Worm (Caenorhabditis elegans): ENCODE results near the gene Y38E10A.17.

The Y38E10A.17 gene

ce11 chrII:12628566-12628965, 6.0 kb downstream of the Y38E10A.17 start, which contains the start of gene nspe-5:
Gene nspe-5, plus strand, starts transcription at chrII:12628866.
- TF ChIP-seq nhr-25 (tag; optimal IDR thresholded peaks at IDR 0.05) (peak; percentile 9), elt-2 (tag; optimal IDR thresholded peaks at IDR 0.05) (no peak)

ce11 chrII:12626887-12627286, 7.7 kb downstream of the Y38E10A.17 start, which contains the start of gene nspe-7:
Gene nspe-7, plus strand, starts transcription at chrII:12627187.
- TF ChIP-seq ztf-4 (tag; optimal IDR thresholded peaks at IDR 0.05) (no peak), nhr-237 (tag; optimal IDR thresholded peaks at IDR 0.05) (no peak), elt-3 (tag; optimal IDR thresholded peaks at IDR 0.05) (no peak), nhr-28 (tag; optimal IDR thresholded peaks at IDR 0.05) (no peak), zag-1 (tag; optimal IDR thresholded peaks at IDR 0.05) (no peak), fos-1 (tag; optimal IDR thresholded peaks at IDR 0.05) (no peak), pha-4 (tag; optimal IDR thresholded peaks at IDR 0.05) (no peak)

DNA sequence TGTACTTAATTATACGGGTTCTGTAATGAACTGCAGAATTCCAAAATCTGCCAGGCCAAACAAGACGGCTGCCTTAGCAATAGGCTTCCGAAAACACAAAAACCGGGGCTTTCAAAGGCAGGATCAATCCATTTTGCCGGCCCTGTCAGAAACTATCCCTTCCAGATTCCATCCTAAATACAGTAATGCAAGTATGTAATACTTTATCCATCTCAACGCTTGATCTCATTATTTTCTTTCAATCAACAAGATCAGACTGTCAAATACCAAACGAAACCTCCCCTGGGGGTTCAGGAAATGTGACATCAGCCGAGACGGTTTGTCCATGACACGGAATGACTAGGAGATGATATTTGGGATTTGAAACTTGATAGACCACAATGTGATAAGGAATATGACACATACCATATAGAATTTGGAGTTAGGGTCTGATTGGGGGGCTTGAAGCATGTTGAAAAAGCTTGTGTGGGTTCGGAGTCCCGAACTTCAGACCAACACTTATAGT, 8.4 kb downstream of the Y38E10A.17 start:
- TF ChIP-seq fkh-10 (GFP tag; optimal IDR thresholded peaks at IDR 0.05) (no peak), lin-15B (tag; optimal IDR thresholded peaks at IDR 0.05) (no peak)

- TF ChIP-seq fos-1 (tag; optimal IDR thresholded peaks at IDR 0.05) (no peak), nhr-25 (tag; optimal IDR thresholded peaks at IDR 0.05) (peak; percentile 86), ztf-4 (tag; optimal IDR thresholded peaks at IDR 0.05) (no peak), lsy-12 (tag; optimal IDR thresholded peaks at IDR 0.05) (no peak), nhr-67 (tag; optimal IDR thresholded peaks at IDR 0.05) (no peak), skn-1 (tag; optimal IDR thresholded peaks at IDR 0.05) (no peak), daf-12 (tag; optimal IDR thresholded peaks at IDR 0.05) (no peak), eor-1 (tag; optimal IDR thresholded peaks at IDR 0.05) (no peak), nhr-237 (tag; optimal IDR thresholded peaks at IDR 0.05) (no peak), unc-39 (tag; optimal IDR thresholded peaks at IDR 0.05) (no peak), egl-5 (tag; optimal IDR thresholded peaks at IDR 0.05) (no peak), ceh-28 (tag; optimal IDR thresholded peaks at IDR 0.05) (no peak), nhr-76 (tag; optimal IDR thresholded peaks at IDR 0.05) (no peak), zag-1 (tag; optimal IDR thresholded peaks at IDR 0.05) (no peak), elt-1 (tag; optimal IDR thresholded peaks at IDR 0.05) (no peak), tbx-2 (tag; optimal IDR thresholded peaks at IDR 0.05) (no peak), fkh-2 (tag; optimal IDR thresholded peaks at IDR 0.05) (no peak), nhr-12 (tag; optimal IDR thresholded peaks at IDR 0.05) (no peak), ceh-16 (tag; optimal IDR thresholded peaks at IDR 0.05) (no peak), hmg-11 (tag; optimal IDR thresholded peaks at IDR 0.05) (no peak), ztf-11 (tag; optimal IDR thresholded peaks at IDR 0.05) (no peak), nhr-28 (tag; optimal IDR thresholded peaks at IDR 0.05) (no peak), pqm-1 (tag; optimal IDR thresholded peaks at IDR 0.05) (no peak), nhr-43 (tag; optimal IDR thresholded peaks at IDR 0.05; ENCODE audit: poor library complexity, severe bottlenecking) (peak; percentile 98), nhr-77 (tag; optimal IDR thresholded peaks at IDR 0.05) (no peak), nhr-11 (tag; optimal IDR thresholded peaks at IDR 0.05) (no peak), sea-2 (GFP tag; optimal IDR thresholded peaks at IDR 0.05) (no peak), egl-27 (tag; optimal IDR thresholded peaks at IDR 0.05) (peak; percentile 56), mml-1 (tag; optimal IDR thresholded peaks at IDR 0.05) (no peak), elt-3 (tag; optimal IDR thresholded peaks at IDR 0.05) (peak in 2 of 3 experiments; percentile 81 to 87), nhr-23 (tag; optimal IDR thresholded peaks at IDR 0.05) (peak; percentile 98), ceh-9 (tag; optimal IDR thresholded peaks at IDR 0.05) (no peak), R02D3.7 (tag; optimal IDR thresholded peaks at IDR 0.05) (peak; percentile 19), mdl-1 (tag; optimal IDR thresholded peaks at IDR 0.05) (peak; percentile 47), ceh-82 (tag; optimal IDR thresholded peaks at IDR 0.05) (no peak), unc-62 (GFP tag; optimal IDR thresholded peaks at IDR 0.05) (peak; percentile 46), nfya-1 (tag; optimal IDR thresholded peaks at IDR 0.05; ENCODE audit: insufficient read depth) (no peak)
Measured at ce11 chrII:12625673-12626072, 8.9 kb downstream of the Y38E10A.17 start.

All from whole organism, L3 larva.